Fruit fly (Drosophila melanogaster) whole organism, wandering third instar larva: Measurements from ENCODE around the gene Bre1.

Source experiments
- CG32264 ChIP-seq: fragments of 200-800 bp; sonication (Bioruptor generic); optimal IDR thresholded peaks from 2 replicates; lab custom pipeline; 2016; ENCODE audit warnings: missing biosample characterization, missing genetic modification characterization
- CrebA ChIP-seq: fragments of 200-800 bp; sonication (Bioruptor generic); optimal IDR thresholded peaks from 2 replicates; lab custom pipeline; 2016; ENCODE audit warnings: missing biosample characterization, mild to moderate bottlenecking, missing genetic modification characterization, borderline replicate concordance
- Dfd ChIP-seq: fragments of >200 bp; optimal IDR thresholded peaks from 2 replicates; lab custom pipeline; 2017; ENCODE audit warnings: missing biosample characterization, missing genetic modification characterization
- Mio ChIP-seq: sonication (Bioruptor generic); optimal IDR thresholded peaks from 2 replicates; lab custom pipeline; 2016; ENCODE audit warnings: missing biosample characterization, missing genetic modification characterization
- Myc ChIP-seq: fragments of >200 bp; optimal IDR thresholded peaks from 2 replicates; lab custom pipeline; 2017
- OdsH ChIP-seq: fragments of 200-800 bp; sonication (Bioruptor generic); optimal IDR thresholded peaks from 2 replicates; lab custom pipeline; 2016; ENCODE audit warnings: missing biosample characterization, mild to moderate bottlenecking, missing genetic modification characterization
- br ChIP-seq: fragments of 200-800 bp; sonication (Bioruptor generic); optimal IDR thresholded peaks from 2 replicates; lab custom pipeline; 2016; ENCODE audit warnings: missing biosample characterization, missing genetic modification characterization
- ey ChIP-seq: fragments of 200-800 bp; sonication (Bioruptor generic); optimal IDR thresholded peaks from 2 replicates; lab custom pipeline; 2016; ENCODE audit warnings: missing biosample characterization, missing genetic modification characterization
- fru ChIP-seq: fragments of 200-800 bp; sonication (Bioruptor generic); optimal IDR thresholded peaks from 3 replicates; lab custom pipeline; 2016; ENCODE audit warnings: missing biosample characterization, mild to moderate bottlenecking, missing genetic modification characterization
- h ChIP-seq: fragments of 200-800 bp; sonication (Bioruptor generic); optimal IDR thresholded peaks from 3 replicates; lab custom pipeline; 2016; ENCODE audit warnings: missing biosample characterization, mild to moderate bottlenecking, missing genetic modification characterization
- pan ChIP-seq: fragments of >200 bp; optimal IDR thresholded peaks from 2 replicates; lab custom pipeline; 2017
- psq ChIP-seq: fragments of 200-800 bp; sonication (Bioruptor generic); optimal IDR thresholded peaks from 3 replicates; lab custom pipeline; 2017; ENCODE audit warnings: missing biosample characterization, mild to moderate bottlenecking, missing genetic modification characterization, moderate library complexity
- sage ChIP-seq: fragments of 200-800 bp; sonication (Bioruptor generic); optimal IDR thresholded peaks from 2 replicates; lab custom pipeline; 2016; ENCODE audit warnings: missing biosample characterization, mild to moderate bottlenecking, missing genetic modification characterization
- usp ChIP-seq: fragments of >200 bp; optimal IDR thresholded peaks from 2 replicates; lab custom pipeline; 2017; ENCODE audit warnings: missing biosample characterization, missing genetic modification characterization

dm6 chr3L:5809642-5810279 is 15.8 kb upstream of the Bre1 start:
- TF ChIP-seq fru (no peak), h (GFP tag; lab: Kevin White, UChicago) (peak; percentile 84), Mio (no peak), pan (no peak), sage (GFP tag; lab: Kevin White, UChicago) (no peak), Myc (lab: Kevin White, UChicago) (no peak), usp (no peak), OdsH (GFP tag; lab: Kevin White, UChicago) (peak; percentile 11), CG32264 (GFP tag; lab: Kevin White, UChicago) (no peak), psq (GFP tag; lab: Kevin White, UChicago) (no peak), Dfd (GFP tag; lab: Kevin White, UChicago) (no peak), CrebA (GFP tag; lab: Kevin White, UChicago) (no peak), ey (GFP tag; lab: Kevin White, UChicago) (no peak), br (GFP tag; lab: Kevin White, UChicago) (no peak)
